Worm (Caenorhabditis elegans): Measurements from ENCODE around the gene Y53F4B.26.
"Not testable (repeated sequence)": the region's sequence is repeated elsewhere in the genome, so short reads cannot be mapped to it uniquely, and the experiment has no call there.

Gene Y53F4B.26

ce11 chrII:15175643-15176042 lies 34.9 kb upstream of the Y53F4B.26 start, which contains the start of gene Y53F4B.36:
Y53F4B.36 (plus strand) TSS chrII:15175943.
- no peak for TF ChIP-seq ztf-16 (tag; optimal IDR thresholded peaks at IDR 0.05)
- no peak for TF ChIP-seq odd-2 (tag; optimal IDR thresholded peaks at IDR 0.05)
- TF ChIP-seq pha-2 (tag; optimal IDR thresholded peaks at IDR 0.05), result no peak
- no peak for TF ChIP-seq rnt-1 (tag; optimal IDR thresholded peaks at IDR 0.05)
- TF ChIP-seq npax-4 (tag; optimal IDR thresholded peaks at IDR 0.05), result no peak
- no peak for TF ChIP-seq ama-1 (optimal IDR thresholded peaks at IDR 0.05)
- no peak for TF ChIP-seq che-1 (tag; optimal IDR thresholded peaks at IDR 0.05)
- TF ChIP-seq pat-9 (tag; optimal IDR thresholded peaks at IDR 0.05), result no peak
- TF ChIP-seq pag-3 (tag; optimal IDR thresholded peaks at IDR 0.05; ENCODE audit: borderline replicate concordance), result no peak
- no peak for TF ChIP-seq fkh-10 (GFP tag; optimal IDR thresholded peaks at IDR 0.05)
- TF ChIP-seq T23F11.4 (GFP tag; optimal IDR thresholded peaks at IDR 0.05), result no peak
- TF ChIP-seq unc-86 (tag; optimal IDR thresholded peaks at IDR 0.05), result no peak
- TF ChIP-seq tbx-7 (tag; optimal IDR thresholded peaks at IDR 0.05), result no peak
- TF ChIP-seq hlh-13 (GFP tag; optimal IDR thresholded peaks at IDR 0.05), result no peak
- TF ChIP-seq F13H6.1 (tag; optimal IDR thresholded peaks at IDR 0.05), result no peak
- TF ChIP-seq lim-6 (tag; optimal IDR thresholded peaks at IDR 0.05), result no peak
- TF ChIP-seq ceh-6 (GFP tag; optimal IDR thresholded peaks at IDR 0.05), result no peak
- TF ChIP-seq fax-1 (tag; optimal IDR thresholded peaks at IDR 0.05), result no peak

- TF ChIP-seq pqm-1 (tag; optimal IDR thresholded peaks at IDR 0.05) (no peak), madf-2 (tag; optimal IDR thresholded peaks at IDR 0.05) (no peak), fkh-10 (GFP tag; optimal IDR thresholded peaks at IDR 0.05) (no peak), ceh-19 (GFP tag; optimal IDR thresholded peaks at IDR 0.05) (no peak), pha-4 (tag; optimal IDR thresholded peaks at IDR 0.05) (no peak), elt-4 (tag; optimal IDR thresholded peaks at IDR 0.05) (no peak), syd-9 (tag; optimal IDR thresholded peaks at IDR 0.05) (no peak), F13H6.1 (tag; optimal IDR thresholded peaks at IDR 0.05) (no peak), elt-2 (tag; optimal IDR thresholded peaks at IDR 0.05) (no peak), dve-1 (tag; optimal IDR thresholded peaks at IDR 0.05) (no peak)
These were observed 34.3 kb upstream of the Y53F4B.26 start, which contains the start of gene gst-31 for ce11 chrII:15174915-15175548. gst-31 (minus strand) TSS chrII:15174965.

ce11 chrII:15173174-15173573 lies 32.4 kb upstream of the Y53F4B.26 start:
- no peak for TF ChIP-seq ceh-6 (GFP tag; optimal IDR thresholded peaks at IDR 0.05)
- no peak for TF ChIP-seq gmeb-2 (tag; optimal IDR thresholded peaks at IDR 0.05)
- no peak for TF ChIP-seq tbx-2 (tag; optimal IDR thresholded peaks at IDR 0.05)
- no peak for TF ChIP-seq nhr-11 (tag; optimal IDR thresholded peaks at IDR 0.05)
- TF ChIP-seq eyg-1 (tag; optimal IDR thresholded peaks at IDR 0.05), result no peak

- not testable (repeated sequence) for TF ChIP-seq ceh-19 (GFP tag; optimal IDR thresholded peaks at IDR 0.05); madf-2 (tag; optimal IDR thresholded peaks at IDR 0.05); K02D7.2 (tag; optimal IDR thresholded peaks at IDR 0.05)
These were observed 31.0 kb upstream of the Y53F4B.26 start, which contains the start of gene gst-39 for ce11 chrII:15171816-15172215. gst-39 (minus strand) TSS chrII:15171916.

- TF ChIP-seq ets-4 (tag; optimal IDR thresholded peaks at IDR 0.05) (no peak), ceh-22 (tag; optimal IDR thresholded peaks at IDR 0.05) (no peak), npax-4 (tag; optimal IDR thresholded peaks at IDR 0.05) (no peak), hlh-13 (GFP tag; optimal IDR thresholded peaks at IDR 0.05) (no peak), K09A11.1 (tag; optimal IDR thresholded peaks at IDR 0.05; ENCODE audit: insufficient read depth) (no peak), fax-1 (tag; optimal IDR thresholded peaks at IDR 0.05) (no peak), hlh-30 (tag; optimal IDR thresholded peaks at IDR 0.05; ENCODE audit: insufficient read depth) (no peak), F13H6.1 (tag; optimal IDR thresholded peaks at IDR 0.05) (no peak), ceh-45 (GFP tag; IDR thresholded peaks at IDR 0.05) (no peak)
These were observed 29.1 kb upstream of the Y53F4B.26 start, which contains the start of gene gst-29 for ce11 chrII:15169811-15170282. gst-29 (minus strand) TSS chrII:15169861.

Measured in whole organism, late embryonic.